Fruit fly (Drosophila melanogaster) whole organism, embryonic: ENCODE measurements around the gene Cortactin.
A peak's percentile ranks its signal among the peaks of the same experiment; 100 is the strongest.

Experiments
- Asciz ChIP-seq: fragments of 200-800 bp; sonication (Bioruptor generic); optimal IDR thresholded peaks from 2 replicates; lab custom pipeline; 2017; ENCODE audit warnings: missing biosample characterization, mild to moderate bottlenecking, missing genetic modification characterization, missing genetic modification reagents
- B-H2 ChIP-seq: fragments of 200-800 bp; sonication (Bioruptor generic); optimal IDR thresholded peaks from 2 replicates; lab custom pipeline; 2018; ENCODE audit warnings: missing biosample characterization, mild to moderate bottlenecking, missing genetic modification characterization
- CG1024 ChIP-seq: fragments of 200-800 bp; sonication (Bioruptor generic); IDR thresholded peaks from 2 replicates; pipeline ENCODE4 v1.3.6; 2022; ENCODE audit warnings: missing biosample characterization, missing genetic modification characterization
- CG12299 ChIP-seq: fragments of 200-800 bp; sonication (Bioruptor generic); optimal IDR thresholded peaks from 2 replicates; lab custom pipeline; 2018; ENCODE audit warnings: missing biosample characterization, mild to moderate bottlenecking, missing genetic modification characterization
- CG13624 ChIP-seq: fragments of 200-800 bp; sonication (Bioruptor generic); optimal IDR thresholded peaks from 2 replicates; lab custom pipeline; 2016; ENCODE audit warnings: missing biosample characterization, missing genetic modification characterization
- CG13894 ChIP-seq: fragments of 200-800 bp; sonication (Bioruptor generic); optimal IDR thresholded peaks from 3 replicates; lab custom pipeline; 2018; ENCODE audit warnings: missing biosample characterization, mild to moderate bottlenecking, missing genetic modification characterization, moderate library complexity
- CG14014 ChIP-seq: fragments of 200-800 bp; sonication (Bioruptor generic); IDR thresholded peaks from 2 replicates; pipeline ENCODE4 v1.3.6; 2022; ENCODE audit warnings: missing biosample characterization, missing genetic modification characterization
- CG1603 ChIP-seq: fragments of 200-800 bp; sonication (Bioruptor generic); optimal IDR thresholded peaks from 2 replicates; lab custom pipeline; 2019; ENCODE audit warnings: missing biosample characterization, mild to moderate bottlenecking, missing genetic modification characterization, moderate library complexity
- CG16813 ChIP-seq: fragments of 200-800 bp; sonication (Bioruptor generic); IDR thresholded peaks from 3 replicates; pipeline ENCODE4 v1.3.6; 2022; ENCODE audit warnings: missing biosample characterization, missing genetic modification characterization; ENCODE audit not compliant: partially characterized antibody
- CG31365 ChIP-seq: fragments of 200-800 bp; sonication (Bioruptor generic); optimal IDR thresholded peaks from 2 replicates; lab custom pipeline; 2018; ENCODE audit warnings: missing biosample characterization, mild to moderate bottlenecking, missing genetic modification characterization
- CG34376 ChIP-seq: fragments of 200-800 bp; sonication (Bioruptor generic); optimal IDR thresholded peaks from 2 replicates; lab custom pipeline; 2018; ENCODE audit warnings: missing biosample characterization, mild to moderate bottlenecking, missing genetic modification characterization
- CG3838 ChIP-seq: fragments of 200-800 bp; sonication (Bioruptor generic); optimal IDR thresholded peaks from 3 replicates; lab custom pipeline; 2016; ENCODE audit warnings: missing biosample characterization, missing genetic modification characterization
- CG42726 ChIP-seq: fragments of 200-800 bp; sonication (Bioruptor generic); IDR thresholded peaks from 2 replicates; pipeline ENCODE4 v1.3.6; 2022; ENCODE audit warnings: missing biosample characterization, missing genetic modification characterization; ENCODE audit not compliant: partially characterized antibody
- CG4617 ChIP-seq: fragments of 200-800 bp; sonication (Bioruptor generic); optimal IDR thresholded peaks from 3 replicates; lab custom pipeline; 2016; ENCODE audit warnings: missing biosample characterization, missing genetic modification characterization, borderline replicate concordance
- CG6254 ChIP-seq: fragments of 200-800 bp; sonication (Bioruptor generic); optimal IDR thresholded peaks from 3 replicates; lab custom pipeline; 2017; ENCODE audit warnings: mild to moderate bottlenecking, missing biosample characterization, missing genetic modification reagents, missing genetic modification characterization
- CG6765 ChIP-seq: fragments of 200-800 bp; sonication (Bioruptor generic); optimal IDR thresholded peaks from 3 replicates; lab custom pipeline; 2017; ENCODE audit warnings: missing biosample characterization, mild to moderate bottlenecking, missing genetic modification characterization
- CG8924 ChIP-seq: fragments of 200-800 bp; optimal IDR thresholded peaks from 3 replicates; lab custom pipeline; 2019; ENCODE audit warnings: missing biosample characterization, mild to moderate bottlenecking, missing genetic modification characterization, moderate library complexity
- CG9215 ChIP-seq: fragments of 200-800 bp; sonication (Bioruptor generic); IDR thresholded peaks from 2 replicates; pipeline ENCODE4 v1.3.6; 2022; ENCODE audit warnings: missing biosample characterization, missing genetic modification characterization
- D19A ChIP-seq: fragments of 200-800 bp; optimal IDR thresholded peaks from 3 replicates; lab custom pipeline; 2019; ENCODE audit warnings: missing biosample characterization, mild to moderate bottlenecking, missing genetic modification characterization, moderate library complexity
- Doc3 ChIP-seq: fragments of 200-800 bp; sonication (Bioruptor generic); IDR thresholded peaks from 3 replicates; pipeline ENCODE4 v1.3.6; 2022; ENCODE audit warnings: missing biosample characterization, missing genetic modification characterization; ENCODE audit not compliant: partially characterized antibody
- E2f2 ChIP-seq: fragments of 200-800 bp; sonication (Bioruptor generic); IDR thresholded peaks from 2 replicates; pipeline ENCODE4 v1.3.6; 2022; ENCODE audit warnings: missing biosample characterization, missing genetic modification characterization
- Eip74EF ChIP-seq, 2 experiments: fragments of 200-800 bp in 1 of 2; fragments of >200 bp in 1 of 2; sonication (Bioruptor generic) in 1 of 2; optimal IDR thresholded peaks; 2 replicates each; lab custom pipeline; 2017 to 2019; ENCODE audit warnings: missing biosample characterization in 2 of 2, missing genetic modification characterization in 2 of 2, mild to moderate bottlenecking in 1 of 2, moderate library complexity in 1 of 2
- HLHmδ ChIP-seq: fragments of 200-800 bp; sonication (Bioruptor generic); optimal IDR thresholded peaks from 2 replicates; lab custom pipeline; 2018; ENCODE audit warnings: missing biosample characterization, mild to moderate bottlenecking, missing genetic modification characterization, moderate library complexity
- NC2β ChIP-seq: fragments of 200-800 bp; sonication (Bioruptor generic); optimal IDR thresholded peaks from 2 replicates; lab custom pipeline; 2016; ENCODE audit warnings: missing biosample characterization, missing genetic modification characterization
- Nf-YB ChIP-seq: fragments of 200-800 bp; sonication (Bioruptor generic); optimal IDR thresholded peaks from 3 replicates; lab custom pipeline; 2019; ENCODE audit warnings: missing biosample characterization, mild to moderate bottlenecking, missing genetic modification characterization, moderate library complexity
- PHDP ChIP-seq: fragments of 200-800 bp; sonication (Bioruptor generic); optimal IDR thresholded peaks from 3 replicates; lab custom pipeline; 2018; ENCODE audit warnings: missing biosample characterization, mild to moderate bottlenecking, missing genetic modification characterization, moderate library complexity
- ash1 ChIP-seq: fragments of 200-800 bp; sonication (Bioruptor generic); optimal IDR thresholded peaks from 2 replicates; lab custom pipeline; 2018; ENCODE audit warnings: missing biosample characterization, mild to moderate bottlenecking, missing genetic modification characterization
- bowl ChIP-seq: fragments of 200-800 bp; sonication (Bioruptor generic); IDR thresholded peaks from 2 replicates; pipeline ENCODE4 v1.3.6; 2022; ENCODE audit warnings: missing biosample characterization, missing genetic modification characterization
- chinmo ChIP-seq: fragments of 200-800 bp; sonication (Bioruptor generic); IDR thresholded peaks from 4 replicates; pipeline ENCODE4 v1.3.6; 2022; ENCODE audit warnings: missing biosample characterization, missing genetic modification characterization; ENCODE audit not compliant: partially characterized antibody
- crc ChIP-seq: fragments of 200-800 bp; sonication (Bioruptor generic); optimal IDR thresholded peaks from 2 replicates; lab custom pipeline; 2016; ENCODE audit warnings: missing biosample characterization, missing genetic modification characterization
- dmrt11E ChIP-seq: fragments of 200-800 bp; sonication (Bioruptor generic); optimal IDR thresholded peaks from 3 replicates; lab custom pipeline; 2018; ENCODE audit warnings: missing biosample characterization, mild to moderate bottlenecking, missing genetic modification characterization, moderate library complexity
- dysf ChIP-seq: fragments of 200-800 bp; sonication (Bioruptor generic); IDR thresholded peaks from 3 replicates; pipeline ENCODE4 v1.3.6; 2022; ENCODE audit warnings: missing biosample characterization, missing genetic modification characterization
- exex ChIP-seq: fragments of 200-800 bp; sonication (Bioruptor generic); optimal IDR thresholded peaks from 4 replicates; lab custom pipeline; 2018; ENCODE audit warnings: missing biosample characterization, mild to moderate bottlenecking, missing genetic modification characterization, moderate library complexity
- fd3F ChIP-seq: fragments of 200-800 bp; sonication (Bioruptor generic); optimal IDR thresholded peaks from 2 replicates; lab custom pipeline; 2018; ENCODE audit warnings: missing biosample characterization, mild to moderate bottlenecking, missing genetic modification characterization, moderate library complexity
- gcm2 ChIP-seq: fragments of 200-800 bp; sonication (Bioruptor generic); optimal IDR thresholded peaks from 2 replicates; lab custom pipeline; 2016; ENCODE audit warnings: missing biosample characterization, missing genetic modification characterization
- gro ChIP-seq: fragments of 200-800 bp; sonication (Bioruptor generic); optimal IDR thresholded peaks from 2 replicates; lab custom pipeline; 2016; ENCODE audit warnings: missing biosample characterization, missing genetic modification characterization
- gt ChIP-seq: fragments of 200-800 bp; sonication (Bioruptor generic); IDR thresholded peaks from 2 replicates; pipeline ENCODE4 v1.3.6; 2022; ENCODE audit warnings: missing biosample characterization, missing genetic modification characterization
- kah ChIP-seq: fragments of 200-800 bp; sonication (Bioruptor generic); optimal IDR thresholded peaks from 2 replicates; lab custom pipeline; 2018; ENCODE audit warnings: missing biosample characterization, mild to moderate bottlenecking, missing genetic modification characterization
- klu ChIP-seq: fragments of 200-800 bp; sonication (Bioruptor generic); IDR thresholded peaks from 2 replicates; pipeline ENCODE4 v1.3.6; 2022; ENCODE audit warnings: missing biosample characterization, missing genetic modification characterization
- nau ChIP-seq: fragments of 200-800 bp; sonication (Bioruptor generic); optimal IDR thresholded peaks from 3 replicates; lab custom pipeline; 2017; ENCODE audit warnings: missing biosample characterization, mild to moderate bottlenecking, missing genetic modification characterization, missing genetic modification reagents
- nmo ChIP-seq: fragments of 200-800 bp; sonication (Bioruptor generic); optimal IDR thresholded peaks from 2 replicates; lab custom pipeline; 2018; ENCODE audit warnings: missing biosample characterization, mild to moderate bottlenecking, missing genetic modification characterization, moderate library complexity
- row ChIP-seq: fragments of 200-800 bp; sonication (Bioruptor generic); IDR thresholded peaks from 3 replicates; pipeline ENCODE4 v1.3.6; 2022; ENCODE audit warnings: missing biosample characterization, missing genetic modification characterization
- sc ChIP-seq, 3 experiments: fragments of >200 bp in 2 of 3; fragments of 200-800 bp in 1 of 3; sonication (Bioruptor generic) in 1 of 3; optimal IDR thresholded peaks; 2 replicates in 2 of 3; 3 replicates in 1 of 3; lab custom pipeline; 2017; ENCODE audit warnings: mild to moderate bottlenecking in 1 of 3, missing biosample characterization in 1 of 3, missing genetic modification characterization in 1 of 3, missing genetic modification reagents in 1 of 3
- slp2 ChIP-seq: fragments of 200-800 bp; sonication (Bioruptor generic); optimal IDR thresholded peaks from 2 replicates; lab custom pipeline; 2016; ENCODE audit warnings: missing biosample characterization, missing genetic modification characterization
- so ChIP-seq: fragments of 200-800 bp; sonication (Bioruptor generic); IDR thresholded peaks from 3 replicates; pipeline ENCODE4 v1.3.6; 2022; ENCODE audit warnings: missing biosample characterization, missing genetic modification characterization
- stwl ChIP-seq: fragments of 200-800 bp; sonication (Bioruptor generic); optimal IDR thresholded peaks from 3 replicates; lab custom pipeline; 2018; ENCODE audit warnings: missing biosample characterization, mild to moderate bottlenecking, missing genetic modification characterization, moderate library complexity
- tgo ChIP-seq: fragments of 200-800 bp; sonication (Bioruptor generic); IDR thresholded peaks from 3 replicates; pipeline ENCODE4 v1.3.6; 2022; ENCODE audit warnings: missing biosample characterization, missing genetic modification characterization

The Cortactin gene

dm6 chr3R:21111964-21112740, 47.9 kb upstream of the Cortactin start (continued):
- TF ChIP-seq Eip74EF (GFP tag; optimal IDR thresholded peaks at IDR 0.05; lab: Kevin White, UChicago), result peak; percentile 31 to 41
- no peak for TF ChIP-seq HLHmδ (GFP tag; lab: Kevin White, UChicago)
- no peak for TF ChIP-seq NC2β (GFP tag; lab: Kevin White, UChicago)
- peak; percentile 38 for TF ChIP-seq Asciz (GFP tag; lab: Kevin White, UChicago)
- peak; percentile 11 for TF ChIP-seq CG6765 (GFP tag; lab: Kevin White, UChicago)
- TF ChIP-seq CG6254 (GFP tag; lab: Kevin White, UChicago), result peak; percentile 64
- peak; percentile 35 for TF ChIP-seq exex (tag; lab: Kevin White, UChicago)
- TF ChIP-seq CG13894 (tag; lab: Kevin White, UChicago), result no peak
- TF ChIP-seq D19A, result no peak
- TF ChIP-seq CG34376 (GFP tag; lab: Kevin White, UChicago), result peak; percentile 52
- no peak for TF ChIP-seq CG3838 (GFP tag; lab: Kevin White, UChicago)
- TF ChIP-seq nmo (GFP tag; lab: Kevin White, UChicago), result peak; percentile 31
- peak; percentile 61 for TF ChIP-seq PHDP (tag; lab: Kevin White, UChicago)
- TF ChIP-seq stwl (tag; lab: Kevin White, UChicago), result no peak
- no peak for TF ChIP-seq B-H2 (GFP tag; lab: Kevin White, UChicago)
- TF ChIP-seq E2f2 (GFP tag; lab: Robert Waterston, UW), result no peak; the same call in 1 of the 2 replicates
- TF ChIP-seq CG8924 (tag; lab: Kevin White, UChicago), result peak; percentile 5
- TF ChIP-seq gcm2 (GFP tag; lab: Kevin White, UChicago), result no peak
- no peak for TF ChIP-seq dmrt11E (tag; lab: Kevin White, UChicago)
- TF ChIP-seq kah (GFP tag; lab: Kevin White, UChicago), result no peak
- peak; percentile 60; the same call in 2 of the 3 replicates for TF ChIP-seq dysf (GFP tag; lab: Robert Waterston, UW)
- TF ChIP-seq tgo, result peak; percentile 24; the same call in 1 of the 3 replicates
- TF ChIP-seq ash1 (GFP tag; lab: Kevin White, UChicago), result no peak
- peak; percentile 16 for TF ChIP-seq nau (GFP tag; lab: Kevin White, UChicago)
- TF ChIP-seq row (GFP tag; lab: Robert Waterston, UW), result peak; percentile 65
- TF ChIP-seq sc (optimal IDR thresholded peaks at IDR 0.05; lab: Kevin White, UChicago), result no peak
- peak; percentile 21 for TF ChIP-seq sc (GFP tag; optimal IDR thresholded peaks at IDR 0.05; lab: Kevin White, UChicago)
- peak; percentile 51; the same call in 1 of the 3 replicates for TF ChIP-seq so (GFP tag; lab: Robert Waterston, UW)
- no peak for TF ChIP-seq CG1024 (GFP tag; lab: Robert Waterston, UW)
- TF ChIP-seq fd3F, result no peak
- peak; percentile 45 for TF ChIP-seq CG13624
- TF ChIP-seq CG14014 (GFP tag; lab: Robert Waterston, UW), result no peak
- TF ChIP-seq gro, result no peak
- TF ChIP-seq CG4617, result no peak
- 0 out of 2 replicates have a peak, but pooled peaks have one; percentile 24 for TF ChIP-seq CG42726
- no peak for TF ChIP-seq slp2 (GFP tag; lab: Kevin White, UChicago)
- no peak for TF ChIP-seq CG1603
- TF ChIP-seq crc (GFP tag; lab: Kevin White, UChicago), result no peak
- TF ChIP-seq CG12299, result no peak
- TF ChIP-seq bowl (GFP tag; lab: Robert Waterston, UW), result peak; percentile 51; the same call in 1 of the 2 replicates
- no peak for TF ChIP-seq klu (GFP tag; lab: Robert Waterston, UW)
- TF ChIP-seq CG31365 (tag; lab: Kevin White, UChicago), result peak; percentile 79
- TF ChIP-seq CG16813 (GFP tag; lab: Robert Waterston, UW), result no peak
- no peak for TF ChIP-seq gt
- 0 out of 4 replicates have a peak, but pooled peaks have one; percentile 12 for TF ChIP-seq chinmo
- TF ChIP-seq CG9215 (GFP tag; lab: Robert Waterston, UW), result no peak
- TF ChIP-seq Nf-YB (GFP tag; lab: Kevin White, UChicago), result peak; percentile 14
- TF ChIP-seq Doc3, result no peak; the same call in 2 of the 3 replicates
